Worm (Caenorhabditis elegans) whole organism, L2 larva: ENCODE results near the gene Y55F3AR.2.

Source experiments
- ama-1 ChIP-seq: fragments of 150-350 bp; optimal IDR thresholded peaks from 2 replicates; lab custom pipeline; 2018; ENCODE audit warnings: inconsistent platforms
- fos-1 ChIP-seq: fragments of 150-350 bp; optimal IDR thresholded peaks from 2 replicates; lab custom pipeline; 2014; ENCODE audit warnings: missing biosample characterization, missing genetic modification characterization
- mdl-1 ChIP-seq, 2 experiments: fragments of 150-350 bp in 1 of 2; sonication (generic microtip) in 1 of 2; optimal IDR thresholded peaks; 2 replicates each; lab custom pipeline; 2017; ENCODE audit warnings: missing biosample characterization in 2 of 2, missing genetic modification characterization in 2 of 2
- nhr-10 ChIP-seq: sonication (generic microtip); optimal IDR thresholded peaks from 2 replicates; lab custom pipeline; 2017; ENCODE audit warnings: missing biosample characterization, missing genetic modification characterization
- nhr-12 ChIP-seq: fragments of 150-350 bp; optimal IDR thresholded peaks from 2 replicates; lab custom pipeline; 2014; ENCODE audit warnings: missing biosample characterization, missing genetic modification characterization
- snpc-4 ChIP-seq: fragments of 150-350 bp; optimal IDR thresholded peaks from 2 replicates; lab custom pipeline; 2014; ENCODE audit warnings: missing biosample characterization, missing genetic modification characterization
- unc-39 ChIP-seq: fragments of 150-350 bp; optimal IDR thresholded peaks from 2 replicates; lab custom pipeline; 2014; ENCODE audit warnings: missing biosample characterization, missing genetic modification characterization

ce11 chrIV:1136658-1137057 lies 42.3 kb downstream of the Y55F3AR.2 start, which contains the start of gene C44B12.6:
- TF ChIP-seq fos-1: no peak
- no peak for TF ChIP-seq ama-1 (lab: Kevin White, UChicago)
- TF ChIP-seq snpc-4 (tag; lab: Kevin White, UChicago): no peak
- TF ChIP-seq unc-39 (tag; lab: Kevin White, UChicago): no peak
- TF ChIP-seq mdl-1 (tag; optimal IDR thresholded peaks at IDR 0.05; lab: Kevin White, UChicago): no peak
- TF ChIP-seq nhr-10: no peak
- TF ChIP-seq nhr-12: no peak
